Worm (Caenorhabditis elegans): ENCODE data around the gene gst-26.
"Not testable (repeated sequence)": the region's sequence is repeated elsewhere in the genome, so short reads cannot be mapped to it uniquely, and the experiment has no call there.

Gene gst-26

ce11 chrII:15171816-15172215 is 7.5 kb upstream of the gst-26 start, which contains the start of gene gst-39:
TSS of gene gst-39 (minus strand) at chrII:15171916.
- TF ChIP-seq alr-1 (tag; optimal IDR thresholded peaks at IDR 0.05); ama-1 (optimal IDR thresholded peaks at IDR 0.05); sem-4 (tag; optimal IDR thresholded peaks at IDR 0.05): not testable (repeated sequence)

- TF ChIP-seq Y55F3AM.14 (GFP tag; optimal IDR thresholded peaks at IDR 0.05) (no peak), unc-39 (tag; optimal IDR thresholded peaks at IDR 0.05) (no peak), nhr-23 (tag; optimal IDR thresholded peaks at IDR 0.05) (no peak), lin-39 (tag; optimal IDR thresholded peaks at IDR 0.05) (no peak), nhr-77 (tag; optimal IDR thresholded peaks at IDR 0.05) (no peak), nhr-21 (tag; optimal IDR thresholded peaks at IDR 0.05) (no peak), sma-3 (GFP tag; optimal IDR thresholded peaks at IDR 0.05) (no peak)
These were observed 5.5 kb upstream of the gst-26 start, which contains the start of gene gst-29 for ce11 chrII:15169811-15170282. TSS of gene gst-29 (minus strand) at chrII:15169861.

- TF ChIP-seq lin-13 (GFP tag; optimal IDR thresholded peaks at IDR 0.05) (no peak), sma-9 (GFP tag; optimal IDR thresholded peaks at IDR 0.05) (peak; percentile 14), sma-9 (tag; optimal IDR thresholded peaks at IDR 0.05) (no peak)
These were observed 3.0 kb upstream of the gst-26 start, which contains the start of gene gst-28 for ce11 chrII:15167340-15167739. TSS of gene gst-28 (minus strand) at chrII:15167577.

- TF ChIP-seq zag-1 (tag; optimal IDR thresholded peaks at IDR 0.05) (peak; percentile 65), mab-5 (tag; optimal IDR thresholded peaks at IDR 0.05) (peak; percentile 72), ama-1 (optimal IDR thresholded peaks at IDR 0.05) (no peak), peb-1 (tag; optimal IDR thresholded peaks at IDR 0.05) (no peak), gmeb-1 (tag; optimal IDR thresholded peaks at IDR 0.05) (peak; percentile 75), lin-39 (tag; optimal IDR thresholded peaks at IDR 0.05) (no peak), dmd-4 (tag; optimal IDR thresholded peaks at IDR 0.05) (no peak), snpc-4 (tag; optimal IDR thresholded peaks at IDR 0.05) (peak; percentile 62), unc-55 (GFP tag; optimal IDR thresholded peaks at IDR 0.05) (peak; percentile 72), crh-2 (tag; optimal IDR thresholded peaks at IDR 0.05) (peak; percentile 92), nhr-129 (tag; optimal IDR thresholded peaks at IDR 0.05) (peak; percentile 94), ceh-16 (tag; optimal IDR thresholded peaks at IDR 0.05) (peak; percentile 26), elt-1 (tag; optimal IDR thresholded peaks at IDR 0.05) (no peak), Y55F3AM.14 (GFP tag; optimal IDR thresholded peaks at IDR 0.05) (peak; percentile 82), lin-11 (tag; optimal IDR thresholded peaks at IDR 0.05) (peak; percentile 69), unc-62 (GFP tag; optimal IDR thresholded peaks at IDR 0.05) (no peak), ztf-11 (tag; optimal IDR thresholded peaks at IDR 0.05) (no peak), blmp-1 (tag; optimal IDR thresholded peaks at IDR 0.05; ENCODE audit: insufficient read depth) (peak; percentile 7), nhr-23 (tag; optimal IDR thresholded peaks at IDR 0.05) (no peak), sma-3 (GFP tag; optimal IDR thresholded peaks at IDR 0.05) (peak; percentile 82), elt-3 (tag; optimal IDR thresholded peaks at IDR 0.05) (no peak), sem-4 (tag; optimal IDR thresholded peaks at IDR 0.05) (peak; percentile 61), unc-39 (tag; optimal IDR thresholded peaks at IDR 0.05) (no peak), C34F6.9 (tag; optimal IDR thresholded peaks at IDR 0.05) (peak; percentile 84), nhr-10 (tag; optimal IDR thresholded peaks at IDR 0.05) (no peak), nhr-77 (tag; optimal IDR thresholded peaks at IDR 0.05) (peak; percentile 80), nhr-237 (tag; optimal IDR thresholded peaks at IDR 0.05) (no peak), aly-2 (tag; optimal IDR thresholded peaks at IDR 0.05) (no peak), R02D3.7 (tag; optimal IDR thresholded peaks at IDR 0.05) (no peak), ztf-1 (GFP tag; conservative IDR thresholded peaks at IDR 0.05) (no peak), ztf-4 (tag; optimal IDR thresholded peaks at IDR 0.05) (peak; percentile 81), alr-1 (tag; optimal IDR thresholded peaks at IDR 0.05) (no peak), lin-13 (GFP tag; optimal IDR thresholded peaks at IDR 0.05) (peak; percentile 86), egl-27 (tag; optimal IDR thresholded peaks at IDR 0.05) (peak; percentile 47), nhr-6 (tag; optimal IDR thresholded peaks at IDR 0.05) (no peak), lsy-2 (tag; optimal IDR thresholded peaks at IDR 0.05) (peak; percentile 62 to 78), mbf-1 (tag; optimal IDR thresholded peaks at IDR 0.05) (no peak), nhr-25 (tag; optimal IDR thresholded peaks at IDR 0.05) (peak; percentile 63), ZK546.5 (tag; optimal IDR thresholded peaks at IDR 0.05) (no peak), ceh-82 (tag; optimal IDR thresholded peaks at IDR 0.05) (peak; percentile 27), mdl-1 (tag; optimal IDR thresholded peaks at IDR 0.05) (peak; percentile 29 to 48), nhr-21 (tag; optimal IDR thresholded peaks at IDR 0.05) (peak; percentile 81), skn-1 (tag; optimal IDR thresholded peaks at IDR 0.05) (no peak), fos-1 (tag; optimal IDR thresholded peaks at IDR 0.05) (peak; percentile 85), nhr-11 (tag; optimal IDR thresholded peaks at IDR 0.05) (no peak)
These were observed 1.4 kb upstream of the gst-26 start, which contains the start of gene gst-27 for ce11 chrII:15165681-15166235. TSS of gene gst-27 (minus strand) at chrII:15165731.
